Fruit fly (Drosophila melanogaster): ENCODE data around the gene CG31861.

- no peak for TF ChIP-seq CTCF (optimal IDR thresholded peaks at IDR 0.05)
- no peak for TF ChIP-seq CG8478 (optimal IDR thresholded peaks at IDR 0.05)
Measured at dm6 chr2L:12133275-12134124, 28.1 kb upstream of the CG31861 start, which contains the start of gene rho-6.
